Fruit fly (Drosophila melanogaster) whole organism, embryonic: ENCODE data around the gene Rab8.
A peak's percentile ranks its signal among the peaks of the same experiment; 100 is the strongest.

Experiments
- Asciz ChIP-seq: fragments of 200-800 bp; sonication (Bioruptor generic); optimal IDR thresholded peaks from 2 replicates; lab custom pipeline; 2017; ENCODE audit warnings: missing biosample characterization, mild to moderate bottlenecking, missing genetic modification characterization, missing genetic modification reagents
- Atf3 ChIP-seq: fragments of 200-800 bp; sonication (Bioruptor generic); optimal IDR thresholded peaks from 3 replicates; lab custom pipeline; 2016; ENCODE audit warnings: missing biosample characterization, missing genetic modification characterization
- CG12219 ChIP-seq: fragments of 200-800 bp; sonication (Bioruptor generic); optimal IDR thresholded peaks from 3 replicates; lab custom pipeline; 2018; ENCODE audit warnings: missing biosample characterization, mild to moderate bottlenecking, missing genetic modification characterization
- CG12391 ChIP-seq: fragments of 200-800 bp; sonication (Bioruptor generic); optimal IDR thresholded peaks from 3 replicates; lab custom pipeline; 2018; ENCODE audit warnings: missing biosample characterization, mild to moderate bottlenecking, missing genetic modification characterization, moderate library complexity
- CG14710 ChIP-seq: fragments of 200-800 bp; sonication (Bioruptor generic); optimal IDR thresholded peaks from 3 replicates; lab custom pipeline; 2019; ENCODE audit warnings: missing biosample characterization, mild to moderate bottlenecking, missing genetic modification characterization, moderate library complexity
- CG15269 ChIP-seq: fragments of 200-800 bp; sonication (Bioruptor generic); optimal IDR thresholded peaks from 2 replicates; lab custom pipeline; 2018; ENCODE audit warnings: missing biosample characterization, mild to moderate bottlenecking, missing genetic modification characterization, moderate library complexity
- CG16863 ChIP-seq: fragments of 200-800 bp; sonication (Bioruptor generic); optimal IDR thresholded peaks from 3 replicates; lab custom pipeline; 2016; ENCODE audit warnings: missing biosample characterization, missing genetic modification characterization
- CG2116 ChIP-seq: fragments of 200-800 bp; sonication (Bioruptor generic); optimal IDR thresholded peaks from 3 replicates; lab custom pipeline; 2018; ENCODE audit warnings: missing biosample characterization, mild to moderate bottlenecking, missing genetic modification characterization
- CG2129 ChIP-seq: fragments of 200-800 bp; sonication (Bioruptor generic); IDR thresholded peaks from 2 replicates; pipeline ENCODE4 v1.3.6; 2022; ENCODE audit warnings: missing biosample characterization, missing genetic modification characterization; ENCODE audit not compliant: partially characterized antibody
- CG3065 ChIP-seq: fragments of 200-800 bp; sonication (Bioruptor generic); optimal IDR thresholded peaks from 2 replicates; lab custom pipeline; 2016; ENCODE audit warnings: missing biosample characterization, missing genetic modification characterization
- CG3838 ChIP-seq: fragments of 200-800 bp; sonication (Bioruptor generic); optimal IDR thresholded peaks from 3 replicates; lab custom pipeline; 2016; ENCODE audit warnings: missing biosample characterization, missing genetic modification characterization
- CG4328 ChIP-seq: fragments of 200-800 bp; sonication (Bioruptor generic); optimal IDR thresholded peaks from 3 replicates; lab custom pipeline; 2017; ENCODE audit warnings: missing biosample characterization, missing genetic modification reagents, missing genetic modification characterization
- CG4707 ChIP-seq: fragments of 200-800 bp; sonication (Bioruptor generic); optimal IDR thresholded peaks from 2 replicates; lab custom pipeline; 2018; ENCODE audit warnings: missing biosample characterization, mild to moderate bottlenecking, missing genetic modification characterization, moderate library complexity
- CG4730 ChIP-seq: fragments of 200-800 bp; sonication (Bioruptor generic); IDR thresholded peaks from 2 replicates; pipeline ENCODE4 v1.3.6; 2022; ENCODE audit warnings: missing biosample characterization, missing genetic modification characterization
- CG4854 ChIP-seq: fragments of 200-800 bp; sonication (Bioruptor generic); optimal IDR thresholded peaks from 2 replicates; lab custom pipeline; 2016; ENCODE audit warnings: missing biosample characterization, missing genetic modification characterization, inconsistent platforms
- CG7987 ChIP-seq: fragments of 200-800 bp; sonication (Bioruptor generic); optimal IDR thresholded peaks from 2 replicates; lab custom pipeline; 2018; ENCODE audit warnings: missing biosample characterization, mild to moderate bottlenecking, missing genetic modification characterization, moderate library complexity
- CG9727 ChIP-seq: fragments of 200-800 bp; sonication (Bioruptor generic); optimal IDR thresholded peaks from 3 replicates; lab custom pipeline; 2017; ENCODE audit warnings: missing biosample characterization, mild to moderate bottlenecking, missing genetic modification characterization
- CkIIα-i1 ChIP-seq: fragments of 200-800 bp; sonication (Bioruptor generic); IDR thresholded peaks from 2 replicates; pipeline ENCODE4 v1.3.6; 2022; ENCODE audit warnings: missing biosample characterization, missing genetic modification characterization
- CrebB ChIP-seq: fragments of 200-800 bp; sonication (Bioruptor generic); optimal IDR thresholded peaks from 3 replicates; lab custom pipeline; 2018; ENCODE audit warnings: missing biosample characterization, mild to moderate bottlenecking, missing genetic modification characterization
- D19B ChIP-seq: fragments of 200-800 bp; sonication (Bioruptor generic); optimal IDR thresholded peaks from 2 replicates; lab custom pipeline; 2017; ENCODE audit warnings: missing biosample characterization, mild to moderate bottlenecking, missing genetic modification characterization
- E2f2 ChIP-seq: fragments of 200-800 bp; sonication (Bioruptor generic); IDR thresholded peaks from 2 replicates; pipeline ENCODE4 v1.3.6; 2022; ENCODE audit warnings: missing biosample characterization, missing genetic modification characterization
- HLHmδ ChIP-seq: fragments of 200-800 bp; sonication (Bioruptor generic); optimal IDR thresholded peaks from 2 replicates; lab custom pipeline; 2018; ENCODE audit warnings: missing biosample characterization, mild to moderate bottlenecking, missing genetic modification characterization, moderate library complexity
- HmgZ ChIP-seq: fragments of 200-800 bp; sonication (Bioruptor generic); optimal IDR thresholded peaks from 2 replicates; lab custom pipeline; 2018; ENCODE audit warnings: missing biosample characterization, mild to moderate bottlenecking, missing genetic modification characterization
- Lpt ChIP-seq: fragments of >200 bp; optimal IDR thresholded peaks from 2 replicates; lab custom pipeline; 2018; ENCODE audit warnings: missing biosample characterization, missing genetic modification characterization
- Myb ChIP-seq: fragments of 200-800 bp; sonication (Bioruptor generic); optimal IDR thresholded peaks from 2 replicates; lab custom pipeline; 2016; ENCODE audit warnings: missing biosample characterization, missing genetic modification characterization
- abd-A ChIP-seq: fragments of 200-800 bp; sonication (Bioruptor generic); optimal IDR thresholded peaks from 3 replicates; lab custom pipeline; 2019; ENCODE audit warnings: missing biosample characterization, mild to moderate bottlenecking, missing genetic modification characterization, moderate library complexity
- ap ChIP-seq: fragments of 200-800 bp; sonication (Bioruptor generic); IDR thresholded peaks from 2 replicates; pipeline ENCODE4 v1.3.6; 2022; ENCODE audit warnings: missing biosample characterization, missing genetic modification characterization
- caup ChIP-seq: fragments of 200-800 bp; sonication (Bioruptor generic); optimal IDR thresholded peaks from 3 replicates; lab custom pipeline; 2017; ENCODE audit warnings: missing biosample characterization, mild to moderate bottlenecking, missing genetic modification characterization, moderate library complexity; ENCODE audit not compliant: severe bottlenecking
- crc ChIP-seq: fragments of 200-800 bp; sonication (Bioruptor generic); optimal IDR thresholded peaks from 2 replicates; lab custom pipeline; 2016; ENCODE audit warnings: missing biosample characterization, missing genetic modification characterization
- emc ChIP-seq: fragments of 200-800 bp; sonication (Bioruptor generic); optimal IDR thresholded peaks from 2 replicates; lab custom pipeline; 2016; ENCODE audit warnings: missing biosample characterization, missing genetic modification characterization
- en ChIP-seq: fragments of 200-800 bp; sonication (Bioruptor generic); optimal IDR thresholded peaks from 2 replicates; lab custom pipeline; 2016; ENCODE audit warnings: missing biosample characterization, missing genetic modification characterization
- esg ChIP-seq: fragments of 200-800 bp; sonication (Bioruptor generic); conservative IDR thresholded peaks from 2 replicates; pipeline ENCODE4 v1.3.6; 2022; ENCODE audit warnings: missing biosample characterization, missing genetic modification characterization
- fd64A ChIP-seq: fragments of 200-800 bp; sonication (Bioruptor generic); optimal IDR thresholded peaks from 3 replicates; lab custom pipeline; 2018; ENCODE audit warnings: missing biosample characterization, mild to moderate bottlenecking, missing genetic modification characterization
- fu2 ChIP-seq: fragments of 200-800 bp; sonication (Bioruptor generic); optimal IDR thresholded peaks from 2 replicates; lab custom pipeline; 2016; ENCODE audit warnings: missing biosample characterization, missing genetic modification characterization
- grn ChIP-seq: fragments of 200-800 bp; sonication (Bioruptor generic); optimal IDR thresholded peaks from 3 replicates; lab custom pipeline; 2017; ENCODE audit warnings: missing biosample characterization, missing genetic modification characterization
- gsb ChIP-seq: fragments of 200-800 bp; sonication (Bioruptor generic); IDR thresholded peaks from 2 replicates; pipeline ENCODE4 v1.3.6; 2022; ENCODE audit warnings: missing biosample characterization, missing genetic modification characterization
- jumu ChIP-seq: fragments of 200-800 bp; sonication (Bioruptor generic); optimal IDR thresholded peaks from 3 replicates; lab custom pipeline; 2016; ENCODE audit warnings: missing biosample characterization, missing genetic modification characterization
- nau ChIP-seq: fragments of 200-800 bp; sonication (Bioruptor generic); optimal IDR thresholded peaks from 3 replicates; lab custom pipeline; 2017; ENCODE audit warnings: missing biosample characterization, mild to moderate bottlenecking, missing genetic modification characterization, missing genetic modification reagents
- pfk ChIP-seq: fragments of 200-800 bp; sonication (Bioruptor generic); optimal IDR thresholded peaks from 2 replicates; lab custom pipeline; 2018; ENCODE audit warnings: missing biosample characterization, mild to moderate bottlenecking, missing genetic modification characterization, moderate library complexity
- ranshi ChIP-seq: fragments of 200-800 bp; sonication (Bioruptor generic); IDR thresholded peaks from 2 replicates; pipeline ENCODE4 v1.3.6; 2022; ENCODE audit warnings: missing biosample characterization, missing genetic modification characterization
- slou ChIP-seq: fragments of 200-800 bp; sonication (Bioruptor generic); optimal IDR thresholded peaks from 3 replicates; lab custom pipeline; 2016; ENCODE audit warnings: missing biosample characterization, missing genetic modification characterization
- sqz ChIP-seq: fragments of 200-800 bp; sonication (Bioruptor generic); optimal IDR thresholded peaks from 3 replicates; lab custom pipeline; 2018; ENCODE audit warnings: missing biosample characterization, mild to moderate bottlenecking, missing genetic modification characterization
- stc ChIP-seq: fragments of 200-800 bp; sonication (Bioruptor generic); IDR thresholded peaks from 2 replicates; pipeline ENCODE4 v1.3.6; 2022; ENCODE audit warnings: missing biosample characterization, missing genetic modification characterization
- tap ChIP-seq: fragments of 200-800 bp; optimal IDR thresholded peaks from 3 replicates; lab custom pipeline; 2019; ENCODE audit warnings: missing biosample characterization, mild to moderate bottlenecking, missing genetic modification characterization, moderate library complexity
- toy ChIP-seq: fragments of 200-800 bp; sonication (Bioruptor generic); IDR thresholded peaks from 2 replicates; pipeline ENCODE4 v1.3.6; 2022; ENCODE audit warnings: missing biosample characterization, missing genetic modification characterization
- vnd ChIP-seq: fragments of 200-800 bp; sonication (Bioruptor generic); IDR thresholded peaks from 3 replicates; pipeline ENCODE4 v1.3.6; 2022; ENCODE audit warnings: missing biosample characterization, missing genetic modification characterization; ENCODE audit not compliant: partially characterized antibody
- wek ChIP-seq: fragments of 200-800 bp; sonication (Bioruptor generic); optimal IDR thresholded peaks from 3 replicates; lab custom pipeline; 2018; ENCODE audit warnings: missing biosample characterization, mild to moderate bottlenecking, missing genetic modification characterization, moderate library complexity
- wor ChIP-seq: fragments of 200-800 bp; sonication (Bioruptor generic); IDR thresholded peaks from 2 replicates; pipeline ENCODE4 v1.3.6; 2022; ENCODE audit warnings: missing biosample characterization, missing genetic modification characterization
- zfh1 ChIP-seq: fragments of 200-800 bp; sonication (Bioruptor generic); IDR thresholded peaks from 3 replicates; pipeline ENCODE4 v1.3.6; 2022; ENCODE audit warnings: missing biosample characterization, missing genetic modification characterization

Gene Rab8

dm6 chr3L:19817807-19818531, 52.9 kb downstream of the Rab8 start, which contains the start of the genes Fibp and Deaf1 (continued):
- TF ChIP-seq pfk (GFP tag; lab: Kevin White, UChicago) (no peak), CG15269 (peak; percentile 68), CG4328 (peak; percentile 62), CG4730 (GFP tag; lab: Robert Waterston, UW) (0 out of 2 replicates have a peak, but pooled peaks have one; percentile 33), CG14710 (tag; lab: Kevin White, UChicago) (peak; percentile 87), ranshi (GFP tag; lab: Robert Waterston, UW) (peak; percentile 39; the same call in 1 of the 2 replicates), CG12391 (tag; lab: Kevin White, UChicago) (peak; percentile 88), CG16863 (GFP tag; lab: Kevin White, UChicago) (peak; percentile 64), HmgZ (tag; lab: Kevin White, UChicago) (peak; percentile 67), jumu (GFP tag; lab: Kevin White, UChicago) (peak; percentile 80), caup (GFP tag; lab: Kevin White, UChicago) (peak; percentile 46), CG7987 (GFP tag; lab: Kevin White, UChicago) (peak; percentile 8), Asciz (no peak), CG4854 (GFP tag; lab: Kevin White, UChicago) (peak; percentile 64), HLHmδ (GFP tag; lab: Kevin White, UChicago) (no peak), fd64A (no peak), CG12219 (GFP tag; lab: Kevin White, UChicago) (no peak), CG3838 (peak; percentile 11), stc (no peak), zfh1 (GFP tag; lab: Robert Waterston, UW) (peak; percentile 53; the same call in 2 of the 3 replicates), toy (GFP tag; lab: Robert Waterston, UW) (no peak), CG2129 (GFP tag; lab: Robert Waterston, UW) (peak; percentile 89), Atf3 (peak; percentile 79), wek (GFP tag; lab: Kevin White, UChicago) (no peak), wor (no peak), E2f2 (GFP tag; lab: Robert Waterston, UW) (no peak), CG4707 (GFP tag; lab: Kevin White, UChicago) (no peak), gsb (no peak), crc (GFP tag; lab: Kevin White, UChicago) (peak; percentile 53), nau (GFP tag; lab: Kevin White, UChicago) (no peak), sqz (GFP tag; lab: Kevin White, UChicago) (no peak), Lpt (GFP tag; lab: Kevin White, UChicago) (peak; percentile 25), emc (GFP tag; lab: Kevin White, UChicago) (peak; percentile 26), CrebB (tag; lab: Kevin White, UChicago) (no peak), fu2 (GFP tag; lab: Kevin White, UChicago) (peak; percentile 88), tap (no peak), en (GFP tag; lab: Kevin White, UChicago) (no peak), vnd (GFP tag; lab: Robert Waterston, UW) (peak; percentile 99), slou (GFP tag; lab: Kevin White, UChicago) (peak; percentile 53), ap (GFP tag; lab: Robert Waterston, UW) (peak; percentile 44; the same call in 1 of the 2 replicates), grn (peak; percentile 62), D19B (GFP tag; lab: Kevin White, UChicago) (peak; percentile 47), CG9727 (GFP tag; lab: Kevin White, UChicago) (peak; percentile 83), esg (GFP tag; lab: Robert Waterston, UW) (peak; percentile 46), CG2116 (GFP tag; lab: Kevin White, UChicago) (peak; percentile 69), Myb (peak; percentile 62), abd-A (tag; lab: Kevin White, UChicago) (no peak), CG3065 (peak; percentile 48), CkIIα-i1 (GFP tag; lab: Robert Waterston, UW) (no peak)
